Worm (Caenorhabditis elegans): ENCODE measurements around the gene dph-1.

dph-1 gene

DNA sequence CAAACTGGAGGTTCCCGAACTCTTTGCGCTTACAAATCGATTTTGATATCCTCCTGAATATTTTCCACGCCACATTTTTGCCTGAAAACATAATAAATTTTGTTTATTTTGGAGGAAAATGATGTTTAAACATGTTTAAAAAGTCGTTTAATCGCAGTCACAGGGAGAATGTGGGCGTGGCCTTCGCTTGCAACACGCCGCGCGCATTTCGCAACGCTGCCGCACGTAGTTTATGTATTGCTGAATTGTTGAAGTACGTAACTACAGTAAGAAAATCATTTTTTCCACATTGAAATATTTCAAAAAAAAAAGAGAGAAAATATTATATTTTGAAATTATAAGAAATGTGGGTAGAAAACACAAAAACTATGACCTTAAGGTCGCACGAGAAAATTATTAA is 42.5 kb upstream of the dph-1 start, which contains the start of gene C46F11.4 (continued):
- TF ChIP-seq tbx-2 (tag; optimal IDR thresholded peaks at IDR 0.05), result peak; percentile 92
- TF ChIP-seq sox-2 (GFP tag; IDR thresholded peaks at IDR 0.05), result peak; percentile 54
- TF ChIP-seq odd-2 (tag; optimal IDR thresholded peaks at IDR 0.05), result peak; percentile 87
- peak; percentile 61 for TF ChIP-seq ref-2 (tag; optimal IDR thresholded peaks at IDR 0.05)
- TF ChIP-seq pha-2 (tag; optimal IDR thresholded peaks at IDR 0.05), result peak; percentile 82
- TF ChIP-seq F13H6.1 (tag; optimal IDR thresholded peaks at IDR 0.05), result peak; percentile 76
- TF ChIP-seq pat-9 (tag; optimal IDR thresholded peaks at IDR 0.05), result peak; percentile 85
- peak; percentile 66 for TF ChIP-seq hlh-13 (GFP tag; optimal IDR thresholded peaks at IDR 0.05)
- peak; percentile 82 for TF ChIP-seq lin-11 (tag; optimal IDR thresholded peaks at IDR 0.05)
- TF ChIP-seq ztf-16 (tag; optimal IDR thresholded peaks at IDR 0.05), result peak; percentile 80
- no peak for TF ChIP-seq ama-1 (optimal IDR thresholded peaks at IDR 0.05)
- no peak for TF ChIP-seq dve-1 (tag; optimal IDR thresholded peaks at IDR 0.05)
- TF ChIP-seq pha-4 (tag; optimal IDR thresholded peaks at IDR 0.05), result no peak
- peak; percentile 76 for TF ChIP-seq Y22D7AL.16 (tag; optimal IDR thresholded peaks at IDR 0.05)
- no peak for TF ChIP-seq hlh-30 (tag; optimal IDR thresholded peaks at IDR 0.05; ENCODE audit: insufficient read depth)
- TF ChIP-seq ceh-6 (GFP tag; optimal IDR thresholded peaks at IDR 0.05), result peak; percentile 84
- TF ChIP-seq C08G9.2 (tag; optimal IDR thresholded peaks at IDR 0.05), result peak; percentile 70
- no peak for TF ChIP-seq pax-1 (tag; optimal IDR thresholded peaks at IDR 0.05)
- peak; percentile 80 for TF ChIP-seq ceh-34 (tag; optimal IDR thresholded peaks at IDR 0.05)
- TF ChIP-seq unc-3 (GFP tag; conservative IDR thresholded peaks at IDR 0.05), result peak; percentile 83
- peak; percentile 84 for TF ChIP-seq unc-3 (tag; optimal IDR thresholded peaks at IDR 0.05)
- peak; percentile 78 for TF ChIP-seq ahr-1 (tag; optimal IDR thresholded peaks at IDR 0.05)
- peak; percentile 23 for TF ChIP-seq ets-4 (tag; optimal IDR thresholded peaks at IDR 0.05)
- peak; percentile 96 for TF ChIP-seq elt-2 (tag; optimal IDR thresholded peaks at IDR 0.05)
- TF ChIP-seq tbx-7 (tag; optimal IDR thresholded peaks at IDR 0.05), result peak; percentile 43
- peak; percentile 57 for TF ChIP-seq sdc-2 (tag; optimal IDR thresholded peaks at IDR 0.05)

DNA sequence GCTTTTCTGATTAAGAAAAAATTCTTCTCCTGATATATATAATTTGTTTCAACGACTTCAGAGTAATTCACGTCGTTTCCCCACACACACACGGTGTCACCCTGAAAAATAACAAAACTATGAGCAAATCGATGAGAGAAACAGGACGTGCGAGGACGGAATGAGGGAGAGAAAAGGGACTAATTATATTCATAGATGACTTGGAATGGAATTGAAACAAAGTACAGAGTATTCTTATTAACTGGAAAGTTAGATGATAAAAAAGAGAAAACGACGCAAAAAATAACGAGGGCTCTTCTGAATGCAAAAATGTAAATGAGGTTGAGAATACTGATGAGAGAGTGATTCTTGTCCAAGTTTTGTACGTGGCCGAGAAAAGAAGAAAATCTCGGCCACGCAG is 36.4 kb upstream of the dph-1 start, which contains the start of gene C46F11.6:
C46F11.6 (minus strand) TSS at position 101 of the 400 bp plus-strand sequence.
- TF ChIP-seq fax-1 (tag; optimal IDR thresholded peaks at IDR 0.05) (no peak), syd-9 (tag; optimal IDR thresholded peaks at IDR 0.05) (no peak), che-1 (tag; optimal IDR thresholded peaks at IDR 0.05) (no peak), pha-2 (tag; optimal IDR thresholded peaks at IDR 0.05) (no peak), hlh-30 (tag; optimal IDR thresholded peaks at IDR 0.05; ENCODE audit: insufficient read depth) (no peak), zip-5 (tag; optimal IDR thresholded peaks at IDR 0.05) (no peak), Y22D7AL.16 (tag; optimal IDR thresholded peaks at IDR 0.05) (no peak), ceh-22 (tag; optimal IDR thresholded peaks at IDR 0.05) (no peak)

DNA sequence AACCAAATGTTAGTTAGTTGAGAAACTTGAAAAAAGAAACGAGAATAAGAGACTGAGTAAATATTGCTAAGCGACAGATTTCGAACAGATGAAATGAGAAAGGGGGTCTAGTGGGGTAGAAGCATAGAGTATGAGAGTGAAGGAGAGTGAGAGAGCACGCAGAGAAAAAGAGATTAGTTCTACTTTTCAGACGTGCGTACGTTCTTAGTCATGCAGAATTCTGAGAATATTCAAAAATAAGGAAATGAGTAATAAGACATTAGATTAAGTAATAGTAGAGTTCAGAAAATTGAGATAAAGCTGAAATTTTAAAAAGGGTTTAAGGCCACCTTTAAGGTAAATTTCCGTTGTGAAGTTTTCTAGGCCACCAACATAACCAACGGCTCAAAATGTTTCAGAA is 35.7 kb upstream of the dph-1 start:
- TF ChIP-seq pax-1 (tag; optimal IDR thresholded peaks at IDR 0.05), result peak; percentile 15
- TF ChIP-seq ceh-48 (tag; optimal IDR thresholded peaks at IDR 0.05), result no peak

DNA sequence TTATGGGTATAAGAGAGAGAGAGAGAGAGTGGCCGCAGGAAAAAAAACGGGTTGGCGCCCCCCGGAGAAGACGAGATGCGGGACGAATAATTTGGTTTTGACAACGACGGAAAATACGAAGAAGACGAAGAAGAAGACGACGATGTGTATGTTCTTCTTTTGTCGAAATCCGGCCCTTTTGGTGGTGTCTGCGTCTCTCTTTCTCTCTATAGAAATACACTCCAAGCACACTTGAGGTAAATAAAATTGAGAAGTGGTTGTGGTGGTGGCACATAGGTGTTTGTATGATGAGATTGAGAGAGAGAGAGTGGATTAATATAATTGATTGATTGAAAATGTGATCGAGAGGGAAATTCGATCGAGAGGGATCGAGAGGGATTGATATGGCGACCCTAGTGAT is 33.8 kb upstream of the dph-1 start:
- TF ChIP-seq pat-9 (tag; optimal IDR thresholded peaks at IDR 0.05) (no peak), mec-3 (tag; optimal IDR thresholded peaks at IDR 0.05; ENCODE audit: borderline replicate concordance) (no peak), K09A11.1 (tag; optimal IDR thresholded peaks at IDR 0.05; ENCODE audit: insufficient read depth) (no peak), pha-4 (tag; optimal IDR thresholded peaks at IDR 0.05) (no peak), fkh-10 (GFP tag; optimal IDR thresholded peaks at IDR 0.05) (no peak), hlh-8 (tag; optimal IDR thresholded peaks at IDR 0.05) (no peak), nhr-232 (tag; optimal IDR thresholded peaks at IDR 0.05) (no peak), fax-1 (tag; optimal IDR thresholded peaks at IDR 0.05) (no peak), ceh-48 (tag; optimal IDR thresholded peaks at IDR 0.05) (no peak), elt-2 (tag; optimal IDR thresholded peaks at IDR 0.05) (no peak), lin-11 (tag; optimal IDR thresholded peaks at IDR 0.05) (no peak), rnt-1 (tag; optimal IDR thresholded peaks at IDR 0.05) (no peak), sox-2 (GFP tag; IDR thresholded peaks at IDR 0.05) (no peak), ama-1 (optimal IDR thresholded peaks at IDR 0.05) (no peak), sdc-2 (tag; optimal IDR thresholded peaks at IDR 0.05) (no peak), syd-9 (tag; optimal IDR thresholded peaks at IDR 0.05) (no peak), unc-42 (tag; optimal IDR thresholded peaks at IDR 0.05) (peak; percentile 79), hlh-13 (GFP tag; optimal IDR thresholded peaks at IDR 0.05) (no peak), T23F11.4 (GFP tag; optimal IDR thresholded peaks at IDR 0.05) (no peak), ceh-22 (tag; optimal IDR thresholded peaks at IDR 0.05) (peak; percentile 43), nhr-11 (tag; optimal IDR thresholded peaks at IDR 0.05) (no peak), ceh-34 (tag; optimal IDR thresholded peaks at IDR 0.05) (peak; percentile 5), eyg-1 (tag; optimal IDR thresholded peaks at IDR 0.05) (no peak), sox-4 (tag; optimal IDR thresholded peaks at IDR 0.05) (no peak), hlh-30 (tag; optimal IDR thresholded peaks at IDR 0.05; ENCODE audit: insufficient read depth) (no peak), tbx-7 (tag; optimal IDR thresholded peaks at IDR 0.05) (no peak), ref-2 (tag; optimal IDR thresholded peaks at IDR 0.05) (no peak), nfya-1 (tag; optimal IDR thresholded peaks at IDR 0.05) (peak; percentile 2), ceh-14 (tag; optimal IDR thresholded peaks at IDR 0.05) (no peak)
